Fruit fly (Drosophila melanogaster) whole organism, wandering third instar larva: ENCODE data around the gene CG11583.

Experiments
- Mio ChIP-seq: sonication (Bioruptor generic); optimal IDR thresholded peaks from 2 replicates; lab custom pipeline; 2016; ENCODE audit warnings: missing biosample characterization, missing genetic modification characterization
- Myc ChIP-seq: fragments of >200 bp; optimal IDR thresholded peaks from 2 replicates; lab custom pipeline; 2017
- ey ChIP-seq: fragments of 200-800 bp; sonication (Bioruptor generic); optimal IDR thresholded peaks from 2 replicates; lab custom pipeline; 2016; ENCODE audit warnings: missing biosample characterization, missing genetic modification characterization
- usp ChIP-seq: fragments of >200 bp; optimal IDR thresholded peaks from 2 replicates; lab custom pipeline; 2017; ENCODE audit warnings: missing biosample characterization, missing genetic modification characterization

DNA sequence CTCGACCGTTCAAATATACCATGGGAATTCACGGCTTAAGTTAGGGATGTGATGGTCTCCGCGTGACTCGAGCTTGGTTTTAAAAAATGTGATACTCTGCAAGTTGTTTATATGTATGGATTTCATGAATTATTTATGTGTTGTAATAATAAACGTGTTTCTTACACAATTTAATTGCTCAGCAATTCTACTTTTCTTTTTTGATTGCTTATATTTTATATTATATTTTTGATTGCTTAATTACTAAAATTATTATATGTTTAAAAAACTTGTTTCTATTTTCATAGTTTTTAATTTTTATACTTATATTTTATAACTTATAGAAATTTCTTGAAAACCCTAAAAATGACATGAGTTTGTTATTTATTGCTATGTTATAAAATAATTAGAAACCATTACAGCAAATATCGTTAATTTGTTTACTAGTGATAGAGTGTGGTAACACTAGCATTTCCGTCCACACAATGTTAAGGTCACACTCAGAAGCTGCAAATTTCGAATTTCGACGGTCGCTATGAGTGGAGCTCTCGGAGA lies 28.2 kb downstream of the CG11583 start, which contains the start of the genes ago and CG1265:
- TF ChIP-seq usp (no peak), Mio (GFP tag; lab: Kevin White, UChicago) (no peak), ey (GFP tag; lab: Kevin White, UChicago) (no peak), Myc (peak; percentile 1)
